Fruit fly (Drosophila melanogaster) whole organism, embryonic: ENCODE results near the gene CG31910.

Source experiments
- Antp ChIP-seq: fragments of 200-800 bp; sonication (Bioruptor generic); optimal IDR thresholded peaks from 3 replicates; lab custom pipeline; 2016; ENCODE audit warnings: missing biosample characterization, missing genetic modification characterization
- Atf-2 ChIP-seq: fragments of 200-800 bp; sonication (Bioruptor generic); optimal IDR thresholded peaks from 2 replicates; lab custom pipeline; 2016; ENCODE audit warnings: missing biosample characterization, missing genetic modification characterization
- B-H1 ChIP-seq: fragments of 200-800 bp; sonication (Bioruptor generic); IDR thresholded peaks from 3 replicates; pipeline ENCODE4 v1.3.6; 2022; ENCODE audit warnings: missing biosample characterization, missing genetic modification characterization
- CG10462 ChIP-seq: fragments of 200-800 bp; sonication (Bioruptor generic); optimal IDR thresholded peaks from 2 replicates; lab custom pipeline; 2016; ENCODE audit warnings: missing biosample characterization, missing genetic modification characterization
- CG12104 ChIP-seq: fragments of 200-800 bp; sonication (Bioruptor generic); optimal IDR thresholded peaks from 3 replicates; lab custom pipeline; 2016; ENCODE audit warnings: missing biosample characterization, missing genetic modification characterization
- CG14860 ChIP-seq: fragments of 200-800 bp; sonication (Bioruptor generic); IDR thresholded peaks from 3 replicates; pipeline ENCODE4 v1.3.6; 2022; ENCODE audit warnings: missing biosample characterization, missing genetic modification characterization; ENCODE audit not compliant: partially characterized antibody
- CG15269 ChIP-seq: fragments of 200-800 bp; sonication (Bioruptor generic); optimal IDR thresholded peaks from 2 replicates; lab custom pipeline; 2018; ENCODE audit warnings: missing biosample characterization, mild to moderate bottlenecking, missing genetic modification characterization, moderate library complexity
- CG16815 ChIP-seq: fragments of 200-800 bp; sonication (Bioruptor generic); optimal IDR thresholded peaks from 3 replicates; lab custom pipeline; 2017; ENCODE audit warnings: missing biosample characterization, mild to moderate bottlenecking, missing genetic modification characterization
- CG30403 ChIP-seq: fragments of 200-800 bp; sonication (Bioruptor generic); optimal IDR thresholded peaks from 3 replicates; lab custom pipeline; 2016; ENCODE audit warnings: missing biosample characterization, missing genetic modification characterization
- CG31224 ChIP-seq: fragments of 200-800 bp; sonication (Bioruptor generic); IDR thresholded peaks from 2 replicates; pipeline ENCODE4 v1.3.6; 2022; ENCODE audit warnings: missing biosample characterization, missing genetic modification characterization
- CG3281 ChIP-seq: fragments of 200-800 bp; sonication (Bioruptor generic); optimal IDR thresholded peaks from 3 replicates; lab custom pipeline; 2017; ENCODE audit warnings: missing biosample characterization, mild to moderate bottlenecking, missing genetic modification characterization
- CG42726 ChIP-seq: fragments of 200-800 bp; sonication (Bioruptor generic); IDR thresholded peaks from 2 replicates; pipeline ENCODE4 v1.3.6; 2022; ENCODE audit warnings: missing biosample characterization, missing genetic modification characterization; ENCODE audit not compliant: partially characterized antibody
- CG5245 ChIP-seq: fragments of 200-800 bp; sonication (Bioruptor generic); optimal IDR thresholded peaks from 3 replicates; lab custom pipeline; 2016; ENCODE audit warnings: missing biosample characterization, missing genetic modification characterization
- CG7963 ChIP-seq: fragments of 200-800 bp; sonication (Bioruptor generic); IDR thresholded peaks from 3 replicates; pipeline ENCODE4 v1.3.6; 2022; ENCODE audit warnings: missing biosample characterization, missing genetic modification characterization; ENCODE audit not compliant: partially characterized antibody
- CG7987 ChIP-seq: fragments of 200-800 bp; sonication (Bioruptor generic); optimal IDR thresholded peaks from 2 replicates; lab custom pipeline; 2018; ENCODE audit warnings: missing biosample characterization, mild to moderate bottlenecking, missing genetic modification characterization, moderate library complexity
- CG8089 ChIP-seq: fragments of 200-800 bp; sonication (Bioruptor generic); optimal IDR thresholded peaks from 3 replicates; lab custom pipeline; 2016; ENCODE audit warnings: missing biosample characterization, missing genetic modification characterization
- CG8281 ChIP-seq: fragments of 200-800 bp; sonication (Bioruptor generic); optimal IDR thresholded peaks from 2 replicates; lab custom pipeline; 2018; ENCODE audit warnings: missing biosample characterization, mild to moderate bottlenecking, missing genetic modification characterization, moderate library complexity
- CG8765 ChIP-seq: fragments of 200-800 bp; sonication (Bioruptor generic); IDR thresholded peaks from 2 replicates; pipeline ENCODE4 v1.3.6; 2022; ENCODE audit warnings: missing biosample characterization, missing genetic modification characterization
- CG9727 ChIP-seq: fragments of 200-800 bp; sonication (Bioruptor generic); optimal IDR thresholded peaks from 3 replicates; lab custom pipeline; 2017; ENCODE audit warnings: missing biosample characterization, mild to moderate bottlenecking, missing genetic modification characterization
- CHES-1-like ChIP-seq: fragments of 200-800 bp; sonication (Bioruptor generic); optimal IDR thresholded peaks from 2 replicates; lab custom pipeline; 2016; ENCODE audit warnings: missing biosample characterization, missing genetic modification characterization
- Dad ChIP-seq: fragments of 200-800 bp; sonication (Bioruptor generic); optimal IDR thresholded peaks from 3 replicates; lab custom pipeline; 2016; ENCODE audit warnings: missing biosample characterization, missing genetic modification characterization
- Doc2 ChIP-seq: fragments of 200-800 bp; sonication (Bioruptor generic); IDR thresholded peaks from 2 replicates; pipeline ENCODE4 v1.3.6; 2022; ENCODE audit warnings: missing biosample characterization, missing genetic modification characterization
- E2f2 ChIP-seq: fragments of 200-800 bp; sonication (Bioruptor generic); IDR thresholded peaks from 2 replicates; pipeline ENCODE4 v1.3.6; 2022; ENCODE audit warnings: missing biosample characterization, missing genetic modification characterization
- HHEX ChIP-seq: fragments of 200-800 bp; sonication (Bioruptor generic); optimal IDR thresholded peaks from 3 replicates; lab custom pipeline; 2017; ENCODE audit warnings: missing biosample characterization, mild to moderate bottlenecking, missing genetic modification characterization, missing genetic modification reagents
- Oli ChIP-seq: fragments of 200-800 bp; sonication (Bioruptor generic); optimal IDR thresholded peaks from 2 replicates; lab custom pipeline; 2018; ENCODE audit warnings: missing biosample characterization, mild to moderate bottlenecking, missing genetic modification characterization, moderate library complexity
- Ssrp ChIP-seq: fragments of 200-800 bp; sonication (Bioruptor generic); optimal IDR thresholded peaks from 2 replicates; lab custom pipeline; 2018; ENCODE audit warnings: missing biosample characterization, mild to moderate bottlenecking, missing genetic modification characterization, moderate library complexity
- Stat92E ChIP-seq, 3 experiments: fragments of >200 bp in 2 of 3; fragments of 200-800 bp in 1 of 3; sonication (Bioruptor generic) in 1 of 3; optimal IDR thresholded peaks; 2 replicates each; lab custom pipeline; 2017 to 2019; ENCODE audit warnings: missing biosample characterization in 3 of 3, missing genetic modification characterization in 3 of 3, mild to moderate bottlenecking in 1 of 3, moderate library complexity in 1 of 3
- bbx ChIP-seq: fragments of 200-800 bp; sonication (Bioruptor generic); IDR thresholded peaks from 2 replicates; pipeline ENCODE4 v1.3.6; 2022; ENCODE audit warnings: missing biosample characterization, missing genetic modification characterization; ENCODE audit not compliant: partially characterized antibody
- br ChIP-seq: fragments of >200 bp; optimal IDR thresholded peaks from 2 replicates; lab custom pipeline; 2017
- chinmo ChIP-seq: fragments of 200-800 bp; sonication (Bioruptor generic); IDR thresholded peaks from 4 replicates; pipeline ENCODE4 v1.3.6; 2022; ENCODE audit warnings: missing biosample characterization, missing genetic modification characterization; ENCODE audit not compliant: partially characterized antibody
- cwo ChIP-seq: fragments of 200-800 bp; sonication (Bioruptor generic); optimal IDR thresholded peaks from 3 replicates; lab custom pipeline; 2017; ENCODE audit warnings: missing biosample characterization, missing genetic modification characterization, mild to moderate bottlenecking, moderate library complexity, missing genetic modification reagents
- dysf ChIP-seq: fragments of 200-800 bp; sonication (Bioruptor generic); IDR thresholded peaks from 3 replicates; pipeline ENCODE4 v1.3.6; 2022; ENCODE audit warnings: missing biosample characterization, missing genetic modification characterization
- eyg ChIP-seq: fragments of 200-800 bp; sonication (Bioruptor generic); optimal IDR thresholded peaks from 3 replicates; lab custom pipeline; 2016; ENCODE audit warnings: missing biosample characterization, missing genetic modification characterization
- fd64A ChIP-seq: fragments of 200-800 bp; sonication (Bioruptor generic); optimal IDR thresholded peaks from 3 replicates; lab custom pipeline; 2018; ENCODE audit warnings: missing biosample characterization, mild to moderate bottlenecking, missing genetic modification characterization
- gce ChIP-seq: fragments of 200-800 bp; sonication (Bioruptor generic); IDR thresholded peaks from 3 replicates; pipeline ENCODE4 v1.3.6; 2022; ENCODE audit warnings: missing biosample characterization, missing genetic modification characterization
- gfzf ChIP-seq: fragments of 200-800 bp; sonication (Bioruptor generic); optimal IDR thresholded peaks from 2 replicates; lab custom pipeline; 2016; ENCODE audit warnings: missing biosample characterization, mild to moderate bottlenecking, missing genetic modification characterization, moderate library complexity
- her ChIP-seq: fragments of 200-800 bp; sonication (Bioruptor generic); optimal IDR thresholded peaks from 2 replicates; lab custom pipeline; 2016; ENCODE audit warnings: missing biosample characterization, missing genetic modification characterization
- jigr1 ChIP-seq: fragments of 200-800 bp; sonication (Bioruptor generic); IDR thresholded peaks from 3 replicates; pipeline ENCODE4 v1.3.6; 2022; ENCODE audit warnings: missing biosample characterization, missing genetic modification characterization
- jumu ChIP-seq: fragments of 200-800 bp; sonication (Bioruptor generic); optimal IDR thresholded peaks from 3 replicates; lab custom pipeline; 2016; ENCODE audit warnings: missing biosample characterization, missing genetic modification characterization
- lab ChIP-seq: fragments of 200-800 bp; sonication (Bioruptor generic); optimal IDR thresholded peaks from 3 replicates; lab custom pipeline; 2017; ENCODE audit warnings: missing biosample characterization, missing genetic modification characterization, mild to moderate bottlenecking, moderate library complexity, missing genetic modification reagents
- mld ChIP-seq: fragments of 200-800 bp; sonication (Bioruptor generic); IDR thresholded peaks from 3 replicates; pipeline ENCODE4 v1.3.6; 2022; ENCODE audit warnings: missing biosample characterization, missing genetic modification characterization; ENCODE audit not compliant: partially characterized antibody
- nmo ChIP-seq: fragments of 200-800 bp; sonication (Bioruptor generic); optimal IDR thresholded peaks from 2 replicates; lab custom pipeline; 2018; ENCODE audit warnings: missing biosample characterization, mild to moderate bottlenecking, missing genetic modification characterization, moderate library complexity
- pan ChIP-seq, 4 experiments: fragments of >200 bp in 3 of 4; fragments of 200-800 bp in 1 of 4; sonication (Bioruptor generic) in 1 of 4; optimal IDR thresholded peaks in 3 of 4; IDR thresholded peaks in 1 of 4; 2 replicates each; pipeline versions ENCODE4 v1.3.6 to Lab custom; 2017 to 2022; ENCODE audit warnings: missing biosample characterization in 2 of 4, missing genetic modification characterization in 2 of 4, mixed read lengths in 1 of 4
- sd ChIP-seq: fragments of 200-800 bp; sonication (Bioruptor generic); optimal IDR thresholded peaks from 3 replicates; lab custom pipeline; 2018; ENCODE audit warnings: missing biosample characterization, mild to moderate bottlenecking, missing genetic modification characterization, moderate library complexity
- so ChIP-seq: fragments of 200-800 bp; sonication (Bioruptor generic); IDR thresholded peaks from 3 replicates; pipeline ENCODE4 v1.3.6; 2022; ENCODE audit warnings: missing biosample characterization, missing genetic modification characterization
- trem ChIP-seq: fragments of 200-800 bp; optimal IDR thresholded peaks from 3 replicates; lab custom pipeline; 2019; ENCODE audit warnings: missing biosample characterization, mild to moderate bottlenecking, missing genetic modification characterization, moderate library complexity
- tx ChIP-seq: fragments of 200-800 bp; sonication (Bioruptor generic); optimal IDR thresholded peaks from 2 replicates; lab custom pipeline; 2016; ENCODE audit warnings: missing biosample characterization, missing genetic modification characterization
- wdn ChIP-seq: fragments of 200-800 bp; sonication (Bioruptor generic); IDR thresholded peaks from 2 replicates; pipeline ENCODE4 v1.3.6; 2022; ENCODE audit warnings: missing biosample characterization, missing genetic modification characterization
- zen2 ChIP-seq: fragments of 200-800 bp; sonication (Bioruptor generic); IDR thresholded peaks from 3 replicates; pipeline ENCODE4 v1.3.6; 2022; ENCODE audit warnings: missing biosample characterization, missing genetic modification characterization; ENCODE audit not compliant: partially characterized antibody

CG31910 gene

dm6 chr2L:6708997-6709662, 36.3 kb downstream of the CG31910 start, which contains the start of gene Tsp (continued):
- TF ChIP-seq CG5245 (GFP tag; lab: Kevin White, UChicago): no peak
- no peak for TF ChIP-seq CG31224 (GFP tag; lab: Robert Waterston, UW)
- TF ChIP-seq so: peak; percentile 43; the same call in 1 of the 3 replicates
- no peak for TF ChIP-seq Antp (GFP tag; lab: Kevin White, UChicago)
- no peak for TF ChIP-seq Ssrp (tag; lab: Kevin White, UChicago)
- no peak for TF ChIP-seq Atf-2 (GFP tag; lab: Kevin White, UChicago)
- TF ChIP-seq CG14860 (GFP tag; lab: Robert Waterston, UW): no peak
- no peak for TF ChIP-seq bbx (GFP tag; lab: Robert Waterston, UW)
- no peak for TF ChIP-seq trem (tag; lab: Kevin White, UChicago)
- no peak for TF ChIP-seq nmo (GFP tag; lab: Kevin White, UChicago)
- no peak for TF ChIP-seq Dad (GFP tag; lab: Kevin White, UChicago)
- no peak for TF ChIP-seq tx (GFP tag; lab: Kevin White, UChicago)
- no peak for TF ChIP-seq jigr1 (GFP tag; lab: Robert Waterston, UW)
- TF ChIP-seq CG10462 (GFP tag; lab: Kevin White, UChicago): no peak
- peak; percentile 5; the same call in 1 of the 2 replicates for TF ChIP-seq E2f2 (GFP tag; lab: Robert Waterston, UW)
- TF ChIP-seq CG8089 (GFP tag; lab: Kevin White, UChicago): no peak
- TF ChIP-seq Oli: no peak
- no peak for TF ChIP-seq gce (GFP tag; lab: Robert Waterston, UW)
- no peak for TF ChIP-seq mld (GFP tag; lab: Robert Waterston, UW)
- no peak for TF ChIP-seq zen2
- no peak for TF ChIP-seq Stat92E (GFP tag; optimal IDR thresholded peaks at IDR 0.05; lab: Kevin White, UChicago)
- TF ChIP-seq pan (optimal IDR thresholded peaks at IDR 0.05; lab: Kevin White, UChicago): no peak
- no peak for TF ChIP-seq pan (GFP tag; optimal IDR thresholded peaks at IDR 0.05 in 1 of 2, IDR thresholded peaks at IDR 0.05 in 1 of 2)
- TF ChIP-seq CG15269 (tag; lab: Kevin White, UChicago): no peak
- TF ChIP-seq br: no peak
- TF ChIP-seq eyg (GFP tag; lab: Kevin White, UChicago): no peak
- TF ChIP-seq CG30403 (GFP tag; lab: Kevin White, UChicago): no peak
- TF ChIP-seq CG42726 (GFP tag; lab: Robert Waterston, UW): 0 out of 2 replicates have a peak, but pooled peaks have one; percentile 47
- no peak for TF ChIP-seq CG12104 (GFP tag; lab: Kevin White, UChicago)
- TF ChIP-seq fd64A (GFP tag; lab: Kevin White, UChicago): no peak
- no peak for TF ChIP-seq wdn (GFP tag; lab: Robert Waterston, UW)
- TF ChIP-seq CG8765 (GFP tag; lab: Robert Waterston, UW): no peak
- peak; percentile 66 for TF ChIP-seq cwo (GFP tag; lab: Kevin White, UChicago)
- no peak for TF ChIP-seq CG16815 (GFP tag; lab: Kevin White, UChicago)
- TF ChIP-seq CG7963: no peak
- no peak for TF ChIP-seq CG3281 (GFP tag; lab: Kevin White, UChicago)
- peak; percentile 14 for TF ChIP-seq lab
- TF ChIP-seq HHEX (GFP tag; lab: Kevin White, UChicago): no peak
- no peak for TF ChIP-seq Doc2 (GFP tag; lab: Robert Waterston, UW)
- TF ChIP-seq B-H1 (GFP tag; lab: Robert Waterston, UW): no peak
- no peak; the same call in 2 of the 3 replicates for TF ChIP-seq dysf (GFP tag; lab: Robert Waterston, UW)
- no peak for TF ChIP-seq CG9727 (GFP tag; lab: Kevin White, UChicago)
- TF ChIP-seq sd (tag; lab: Kevin White, UChicago): peak; percentile 58
- no peak for TF ChIP-seq CG8281 (tag; lab: Kevin White, UChicago)
- TF ChIP-seq CG7987 (GFP tag; lab: Kevin White, UChicago): no peak
- no peak for TF ChIP-seq CHES-1-like (GFP tag; lab: Kevin White, UChicago)
- TF ChIP-seq chinmo (GFP tag; lab: Robert Waterston, UW): peak; percentile 96; the same call in 3 of the 4 replicates
- TF ChIP-seq gfzf (GFP tag; lab: Kevin White, UChicago): peak; percentile 32
- no peak for TF ChIP-seq jumu
- TF ChIP-seq her: no peak
